Worm (Caenorhabditis elegans) whole organism, young adult: ENCODE measurements around the gene F14D2.8.

Experiments
- athp-1 ChIP-seq: sonication (generic microtip); optimal IDR thresholded peaks from 2 replicates; lab custom pipeline; 2017; ENCODE audit warnings: mild to moderate bottlenecking, missing genetic modification characterization, missing compliant biosample characterization
- egrh-3 ChIP-seq: fragments of 200-800 bp; sonication (Bioruptor generic); IDR thresholded peaks from 2 replicates; pipeline ENCODE4 v1.3.6; 2022; ENCODE audit warnings: missing genetic modification reagents, missing genetic modification characterization, missing compliant biosample characterization
- hmg-1.2 ChIP-seq: fragments of 200-800 bp; sonication (Bioruptor generic); IDR thresholded peaks from 2 replicates; pipeline ENCODE4 v1.3.6; 2022; ENCODE audit warnings: missing genetic modification reagents, missing genetic modification characterization, missing compliant biosample characterization
- mes-4 ChIP-seq: sonication (generic microtip); optimal IDR thresholded peaks from 2 replicates; lab custom pipeline; 2016; ENCODE audit warnings: missing genotype, missing genetic modification characterization, missing compliant biosample characterization
- nhr-27 ChIP-seq: fragments of 200-800 bp; sonication (Bioruptor generic); optimal IDR thresholded peaks from 2 replicates; lab custom pipeline; 2018; ENCODE audit warnings: mild to moderate bottlenecking, missing genetic modification characterization, moderate library complexity, missing compliant biosample characterization
- sdz-38 ChIP-seq: sonication (generic microtip); optimal IDR thresholded peaks from 2 replicates; lab custom pipeline; 2016; ENCODE audit warnings: missing genotype, missing genetic modification characterization, missing compliant biosample characterization
- tbp1 ChIP-seq: fragments of 200-800 bp; sonication (Bioruptor generic); optimal IDR thresholded peaks from 2 replicates; lab custom pipeline; 2018; ENCODE audit warnings: mild to moderate bottlenecking, missing genetic modification characterization, missing compliant biosample characterization
- tbx-9 ChIP-seq: sonication (generic microtip); optimal IDR thresholded peaks from 2 replicates; lab custom pipeline; 2016; ENCODE audit warnings: borderline replicate concordance, missing genetic modification characterization, inconsistent platforms, missing compliant biosample characterization
- unc-62 ChIP-seq: fragments of 150-350 bp; optimal IDR thresholded peaks from 2 replicates; lab custom pipeline; 2014; ENCODE audit warnings: missing biosample characterization, missing genetic modification reagents, missing genetic modification characterization
- ztf-3 ChIP-seq: fragments of 200-800 bp; sonication (Bioruptor generic); optimal IDR thresholded peaks from 2 replicates; lab custom pipeline; 2018; ENCODE audit warnings: mild to moderate bottlenecking, missing genetic modification characterization, missing compliant biosample characterization
- ztf-6 ChIP-seq: fragments of 200-800 bp; sonication (Bioruptor generic); IDR thresholded peaks from 2 replicates; pipeline ENCODE4 v1.3.6; 2022; ENCODE audit warnings: missing genetic modification reagents, missing genetic modification characterization, missing compliant biosample characterization

ce11 chrII:3346328-3346780 lies 3.3 kb downstream of the F14D2.8 start, which contains the start of gene bath-30:
- no peak for TF ChIP-seq ztf-3 (GFP tag; lab: Kevin White, UChicago)
- TF ChIP-seq unc-62 (GFP tag; lab: Kevin White, UChicago) = no peak
- TF ChIP-seq nhr-27 (tag; lab: Kevin White, UChicago) = no peak
- TF ChIP-seq athp-1 (tag; lab: Kevin White, UChicago) = no peak
- TF ChIP-seq sdz-38 (tag; lab: Kevin White, UChicago) = no peak
- no peak for TF ChIP-seq hmg-1.2 (GFP tag; lab: Robert Waterston, UW)
- no peak for TF ChIP-seq mes-4 (tag; lab: Kevin White, UChicago)
- TF ChIP-seq tbx-9 (tag; lab: Kevin White, UChicago) = no peak
- TF ChIP-seq egrh-3 (GFP tag; lab: Robert Waterston, UW) = no peak
- TF ChIP-seq ztf-6 (GFP tag; lab: Robert Waterston, UW) = no peak
- TF ChIP-seq tbp1 (GFP tag; lab: Kevin White, UChicago) = no peak
